Worm (Caenorhabditis elegans): Measurements from ENCODE around the gene Y38H6C.16.
"Not testable (repeated sequence)": the region's sequence is repeated elsewhere in the genome, so short reads cannot be mapped to it uniquely, and the experiment has no call there.

DNA sequence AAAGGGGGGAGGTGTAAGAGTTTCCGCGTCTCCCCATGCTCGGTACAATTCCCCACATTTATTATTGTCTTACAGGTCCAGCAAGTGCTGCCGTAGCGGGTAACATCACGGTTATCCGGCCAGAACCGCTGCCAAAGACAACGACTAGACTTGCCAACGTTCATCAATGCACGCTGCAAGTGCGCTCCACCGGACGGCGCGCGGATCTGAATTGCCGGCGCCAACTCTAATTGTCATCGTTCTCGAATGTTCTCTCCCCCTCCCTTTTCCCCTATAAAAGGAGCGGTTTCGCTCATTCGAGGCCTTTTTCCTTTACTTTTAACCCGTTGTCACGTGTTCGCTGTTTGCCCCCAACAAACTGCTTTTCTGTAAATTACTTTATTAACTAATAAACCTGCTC, 25.5 kb downstream of the Y38H6C.16 start, which contains the start of gene Y38H6C.8:
- not testable (repeated sequence) for TF ChIP-seq lsy-27 (tag; optimal IDR thresholded peaks at IDR 0.05; ENCODE audit: borderline replicate concordance, insufficient read depth); ztf-3 (GFP tag; optimal IDR thresholded peaks at IDR 0.05); nhr-90 (tag; optimal IDR thresholded peaks at IDR 0.05); ZK185.1 (tag; optimal IDR thresholded peaks at IDR 0.05; ENCODE audit: poor library complexity, severe bottlenecking); dox-1 (GFP tag; IDR thresholded peaks at IDR 0.05); ceh-27 (GFP tag; optimal IDR thresholded peaks at IDR 0.05)

Data from whole organism, young adult.